Worm (Caenorhabditis elegans) whole organism, early embryonic: ENCODE data around the gene str-121.

Experiments used
- aly-1 ChIP-seq: sonication (generic microtip); optimal IDR thresholded peaks from 2 replicates; lab custom pipeline; 2016; ENCODE audit warnings: missing genetic modification characterization, missing compliant biosample characterization
- ama-1 ChIP-seq: fragments of 150-350 bp; optimal IDR thresholded peaks from 2 replicates; lab custom pipeline; 2014
- ets-7 ChIP-seq: sonication (generic microtip); optimal IDR thresholded peaks from 2 replicates; lab custom pipeline; 2016; ENCODE audit warnings: missing genotype, missing genetic modification characterization, missing compliant biosample characterization
- hmbx-1 ChIP-seq: sonication (generic microtip); optimal IDR thresholded peaks from 2 replicates; lab custom pipeline; 2016; ENCODE audit warnings: mild to moderate bottlenecking, missing genetic modification characterization, missing compliant biosample characterization
- pes-1 ChIP-seq: fragments of 200-800 bp; sonication (Bioruptor generic); IDR thresholded peaks from 2 replicates; pipeline ENCODE4 v1.3.6; 2022; ENCODE audit warnings: missing genetic modification reagents, missing genetic modification characterization, missing compliant biosample characterization

DNA sequence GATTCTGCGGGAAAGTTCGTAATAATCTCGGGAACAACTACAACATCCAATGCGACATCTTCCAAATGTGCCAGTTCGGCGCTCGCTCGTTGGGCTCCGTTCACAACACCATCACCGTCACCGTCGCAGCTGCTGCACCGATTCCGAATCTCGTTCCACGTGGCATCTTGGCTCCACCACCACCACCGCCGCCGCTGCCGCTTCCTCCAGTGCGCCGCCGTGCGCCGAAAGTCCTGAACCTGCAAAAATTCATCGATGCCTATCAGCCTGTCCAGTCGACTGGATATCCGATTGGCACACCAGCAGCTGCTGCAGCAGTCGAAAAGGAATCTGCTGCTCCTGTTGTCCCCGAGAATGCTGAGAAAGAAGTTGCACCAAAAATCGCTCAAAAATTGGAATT lies 43.9 kb upstream of the str-121 start:
- TF ChIP-seq ama-1 (lab: Kevin White, UChicago) (no peak), aly-1 (tag; lab: Kevin White, UChicago) (peak; percentile 32), pes-1 (GFP tag; lab: Robert Waterston, UW) (no peak), hmbx-1 (tag; lab: Kevin White, UChicago) (no peak), ets-7 (no peak)
